Worm (Caenorhabditis elegans) whole organism, L2 larva: ENCODE results near the gene T28A11.16.

ENCODE experiments used
- ama-1 ChIP-seq: fragments of 150-350 bp; optimal IDR thresholded peaks from 2 replicates; lab custom pipeline; 2018; ENCODE audit warnings: inconsistent platforms
- egl-27 ChIP-seq: sonication (generic microtip); optimal IDR thresholded peaks from 3 replicates; lab custom pipeline; 2017; ENCODE audit warnings: missing biosample characterization, missing genetic modification reagents, missing genetic modification characterization
- lin-39 ChIP-seq: fragments of 150-350 bp; optimal IDR thresholded peaks from 2 replicates; lab custom pipeline; 2014; ENCODE audit warnings: missing biosample characterization, missing genetic modification reagents, missing genetic modification characterization
- nhr-10 ChIP-seq: sonication (generic microtip); optimal IDR thresholded peaks from 2 replicates; lab custom pipeline; 2017; ENCODE audit warnings: missing biosample characterization, missing genetic modification characterization
- skn-1 ChIP-seq: sonication (generic microtip); optimal IDR thresholded peaks from 2 replicates; lab custom pipeline; 2017; ENCODE audit warnings: missing biosample characterization, missing genetic modification characterization
- unc-62 ChIP-seq: fragments of 150-350 bp; optimal IDR thresholded peaks from 2 replicates; lab custom pipeline; 2014; ENCODE audit warnings: missing biosample characterization, missing genetic modification reagents, missing genetic modification characterization

DNA sequence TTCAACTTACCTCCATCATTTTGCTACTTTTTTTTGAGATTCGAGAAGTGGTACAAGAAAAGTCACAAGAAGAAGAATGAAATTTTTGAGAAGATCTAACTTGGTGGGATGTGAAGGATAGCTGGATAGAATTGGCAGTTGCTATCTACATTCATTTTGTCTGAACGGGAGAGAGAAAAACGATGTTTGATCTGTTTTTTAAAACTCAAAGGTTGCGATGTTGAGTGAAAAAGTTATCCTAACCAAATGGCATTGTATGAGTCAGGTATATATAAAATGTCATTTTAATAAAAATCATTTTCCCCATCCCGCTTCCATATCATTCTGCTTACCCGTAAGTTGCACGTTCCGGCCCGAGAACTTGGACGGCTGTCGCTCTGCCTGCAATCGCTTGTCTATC is 30.2 kb upstream of the T28A11.16 start, which contains the start of gene F35F10.6:
- no peak for TF ChIP-seq egl-27 (tag; lab: Kevin White, UChicago)
- TF ChIP-seq unc-62, result no peak
- no peak for TF ChIP-seq skn-1 (tag; lab: Kevin White, UChicago)
- no peak for TF ChIP-seq ama-1 (lab: Kevin White, UChicago)
- no peak for TF ChIP-seq nhr-10
- TF ChIP-seq lin-39 (tag; lab: Kevin White, UChicago), result no peak
